Worm (Caenorhabditis elegans): ENCODE data around the gene ints-7.

- TF ChIP-seq elt-2 (tag; optimal IDR thresholded peaks at IDR 0.05) (no peak), blmp-1 (tag; optimal IDR thresholded peaks at IDR 0.05) (peak; percentile 11), dpl-1 (GFP tag; optimal IDR thresholded peaks at IDR 0.05) (peak; percentile 8 to 24 (median 12)), unc-98 (GFP tag; IDR thresholded peaks at IDR 0.05) (no peak), lin-39 (tag; optimal IDR thresholded peaks at IDR 0.05) (no peak), lin-13 (GFP tag; optimal IDR thresholded peaks at IDR 0.05) (peak; percentile 51), ztf-4 (tag; optimal IDR thresholded peaks at IDR 0.05) (peak; percentile 83)
Measured at ce11 chrII:11634681-11635527, 52.3 kb downstream of the ints-7 start.
